Worm (Caenorhabditis elegans) whole organism, mixed stage, embryonic: ENCODE data around the gene srz-82.

Experiments
- M03D4.4 ChIP-seq: sonication (generic microtip); optimal IDR thresholded peaks from 2 replicates; lab custom pipeline; 2017; ENCODE audit warnings: mild to moderate bottlenecking, missing genetic modification characterization, missing compliant biosample characterization
- elt-1 ChIP-seq: sonication (generic microtip); optimal IDR thresholded peaks from 2 replicates; lab custom pipeline; 2017; ENCODE audit warnings: missing genetic modification characterization, mild to moderate bottlenecking, missing compliant biosample characterization, antibody characterized with exemption, moderate library complexity, borderline replicate concordance; ENCODE audit not compliant: insufficient read depth
- elt-3 ChIP-seq: fragments of 150-350 bp; optimal IDR thresholded peaks from 2 replicates; lab custom pipeline; 2014; ENCODE audit warnings: missing biosample characterization, missing genetic modification characterization
- ham-2 ChIP-seq: fragments of 200-800 bp; sonication (Bioruptor generic); optimal IDR thresholded peaks from 2 replicates; lab custom pipeline; 2018; ENCODE audit warnings: mild to moderate bottlenecking, missing genetic modification characterization, missing compliant biosample characterization
- lin-13 ChIP-seq: fragments of 150-350 bp; optimal IDR thresholded peaks from 2 replicates; lab custom pipeline; 2014; ENCODE audit warnings: missing biosample characterization, missing genetic modification characterization
- mep-1 ChIP-seq: fragments of 150-350 bp; optimal IDR thresholded peaks from 2 replicates; lab custom pipeline; 2017; ENCODE audit warnings: missing biosample characterization, missing genetic modification reagents, missing genetic modification characterization, inconsistent platforms
- nhr-12 ChIP-seq: fragments of 150-350 bp; optimal IDR thresholded peaks from 2 replicates; lab custom pipeline; 2014; ENCODE audit warnings: missing biosample characterization, missing genetic modification characterization
- nhr-237 ChIP-seq: fragments of 150-350 bp; optimal IDR thresholded peaks from 2 replicates; lab custom pipeline; 2014; ENCODE audit warnings: missing biosample characterization, missing genetic modification characterization
- snpc-4 ChIP-seq: fragments of 150-350 bp; optimal IDR thresholded peaks from 2 replicates; lab custom pipeline; 2014; ENCODE audit warnings: missing biosample characterization, missing genetic modification characterization
- unc-39 ChIP-seq: fragments of 150-350 bp; optimal IDR thresholded peaks from 2 replicates; lab custom pipeline; 2014; ENCODE audit warnings: missing biosample characterization, missing genetic modification characterization
- unc-62 ChIP-seq: fragments of 150-350 bp; optimal IDR thresholded peaks from 2 replicates; lab custom pipeline; 2014; ENCODE audit warnings: missing biosample characterization, missing genetic modification reagents, missing genetic modification characterization
- zip-8 ChIP-seq: fragments of 150-350 bp; optimal IDR thresholded peaks from 2 replicates; lab custom pipeline; 2014; ENCODE audit warnings: missing biosample characterization, missing genetic modification characterization
- ztf-11 ChIP-seq: fragments of 150-350 bp; optimal IDR thresholded peaks from 2 replicates; lab custom pipeline; 2014; ENCODE audit warnings: missing biosample characterization, missing genetic modification characterization

- TF ChIP-seq snpc-4 (tag; lab: Kevin White, UChicago) (no peak), elt-1 (tag; lab: Kevin White, UChicago) (no peak), ham-2 (GFP tag; lab: Kevin White, UChicago) (no peak), elt-3 (tag; lab: Kevin White, UChicago) (no peak), ztf-11 (tag; lab: Kevin White, UChicago) (no peak), zip-8 (tag; lab: Kevin White, UChicago) (no peak), mep-1 (tag; lab: Kevin White, UChicago) (no peak), nhr-12 (tag; lab: Kevin White, UChicago) (no peak), M03D4.4 (tag; lab: Kevin White, UChicago) (no peak), unc-39 (tag; lab: Kevin White, UChicago) (no peak), lin-13 (tag; lab: Kevin White, UChicago) (no peak), nhr-237 (tag; lab: Kevin White, UChicago) (no peak), unc-62 (GFP tag; lab: Kevin White, UChicago) (no peak)
Measured at ce11 chrIV:3477124-3477523, 5.6 kb upstream of the srz-82 start, which contains the start of gene srz-69.
